Fruit fly (Drosophila melanogaster) whole organism, embryonic: Measurements from ENCODE around the gene CG42399.
A peak's percentile ranks its signal among the peaks of the same experiment; 100 is the strongest.

Source experiments
- Aef1 ChIP-seq: fragments of 200-800 bp; sonication (Bioruptor generic); IDR thresholded peaks from 3 replicates; pipeline ENCODE4 v1.3.6; 2022; ENCODE audit warnings: missing biosample characterization, missing genetic modification characterization
- B-H1 ChIP-seq: fragments of 200-800 bp; sonication (Bioruptor generic); IDR thresholded peaks from 3 replicates; pipeline ENCODE4 v1.3.6; 2022; ENCODE audit warnings: missing biosample characterization, missing genetic modification characterization
- Bgb ChIP-seq: fragments of 200-800 bp; sonication (Bioruptor generic); IDR thresholded peaks from 2 replicates; pipeline ENCODE4 v1.3.6; 2022; ENCODE audit warnings: missing biosample characterization, missing genetic modification characterization; ENCODE audit not compliant: partially characterized antibody
- Blimp-1 ChIP-seq: fragments of 200-800 bp; sonication (Bioruptor generic); optimal IDR thresholded peaks from 3 replicates; lab custom pipeline; 2018; ENCODE audit warnings: missing biosample characterization, missing genetic modification characterization, mild to moderate bottlenecking, moderate library complexity, missing genetic modification reagents
- CG15073 ChIP-seq: fragments of 200-800 bp; sonication (Bioruptor generic); optimal IDR thresholded peaks from 2 replicates; lab custom pipeline; 2016; ENCODE audit warnings: missing biosample characterization, missing genetic modification characterization
- CG16779 ChIP-seq: fragments of 200-800 bp; sonication (Bioruptor generic); IDR thresholded peaks from 2 replicates; pipeline ENCODE4 v1.3.6; 2022; ENCODE audit warnings: missing biosample characterization, missing genetic modification characterization
- CG17568 ChIP-seq: fragments of 200-800 bp; sonication (Bioruptor generic); optimal IDR thresholded peaks from 2 replicates; lab custom pipeline; 2018; ENCODE audit warnings: missing biosample characterization, mild to moderate bottlenecking, missing genetic modification characterization, moderate library complexity
- CG17612 ChIP-seq: fragments of 200-800 bp; sonication (Bioruptor generic); IDR thresholded peaks from 2 replicates; pipeline ENCODE4 v1.3.6; 2022; ENCODE audit warnings: missing biosample characterization, missing genetic modification characterization
- CG18619 ChIP-seq: fragments of 200-800 bp; sonication (Bioruptor generic); optimal IDR thresholded peaks from 3 replicates; lab custom pipeline; 2017; ENCODE audit warnings: missing biosample characterization, mild to moderate bottlenecking, missing genetic modification characterization
- CG2116 ChIP-seq: fragments of 200-800 bp; sonication (Bioruptor generic); optimal IDR thresholded peaks from 3 replicates; lab custom pipeline; 2018; ENCODE audit warnings: missing biosample characterization, mild to moderate bottlenecking, missing genetic modification characterization
- CG2199 ChIP-seq: fragments of 200-800 bp; sonication (Bioruptor generic); IDR thresholded peaks from 3 replicates; pipeline ENCODE4 v1.3.6; 2022; ENCODE audit warnings: missing biosample characterization, missing genetic modification characterization
- CG2678 ChIP-seq: fragments of 200-800 bp; sonication (Bioruptor generic); optimal IDR thresholded peaks from 3 replicates; lab custom pipeline; 2019; ENCODE audit warnings: missing biosample characterization, mild to moderate bottlenecking, missing genetic modification characterization, moderate library complexity
- CG30403 ChIP-seq: fragments of 200-800 bp; sonication (Bioruptor generic); optimal IDR thresholded peaks from 3 replicates; lab custom pipeline; 2016; ENCODE audit warnings: missing biosample characterization, missing genetic modification characterization
- CG34224 ChIP-seq: fragments of 200-800 bp; sonication (Bioruptor generic); IDR thresholded peaks from 3 replicates; pipeline ENCODE4 v1.3.6; 2022; ENCODE audit warnings: missing biosample characterization, missing genetic modification characterization; ENCODE audit not compliant: partially characterized antibody
- CG6683 ChIP-seq: fragments of 200-800 bp; sonication (Bioruptor generic); optimal IDR thresholded peaks from 2 replicates; lab custom pipeline; 2017; ENCODE audit warnings: missing biosample characterization, mild to moderate bottlenecking, missing genetic modification characterization, missing genetic modification reagents
- CG7839 ChIP-seq: fragments of 200-800 bp; sonication (Bioruptor generic); optimal IDR thresholded peaks from 3 replicates; lab custom pipeline; 2018; ENCODE audit warnings: missing biosample characterization, mild to moderate bottlenecking, missing genetic modification characterization, moderate library complexity
- CG7928 ChIP-seq: fragments of 200-800 bp; sonication (Bioruptor generic); optimal IDR thresholded peaks from 2 replicates; lab custom pipeline; 2017; ENCODE audit warnings: missing biosample characterization, mild to moderate bottlenecking, missing genetic modification characterization
- CG8924 ChIP-seq: fragments of 200-800 bp; optimal IDR thresholded peaks from 3 replicates; lab custom pipeline; 2019; ENCODE audit warnings: missing biosample characterization, mild to moderate bottlenecking, missing genetic modification characterization, moderate library complexity
- Chrac-16 ChIP-seq: fragments of 200-800 bp; sonication (Bioruptor generic); optimal IDR thresholded peaks from 3 replicates; lab custom pipeline; 2016; ENCODE audit warnings: missing biosample characterization, missing genetic modification characterization
- D19B ChIP-seq: fragments of 200-800 bp; sonication (Bioruptor generic); optimal IDR thresholded peaks from 2 replicates; lab custom pipeline; 2017; ENCODE audit warnings: missing biosample characterization, mild to moderate bottlenecking, missing genetic modification characterization
- Eip74EF ChIP-seq, 2 experiments: fragments of 200-800 bp in 1 of 2; fragments of >200 bp in 1 of 2; sonication (Bioruptor generic) in 1 of 2; optimal IDR thresholded peaks; 2 replicates each; lab custom pipeline; 2017 to 2019; ENCODE audit warnings: missing biosample characterization in 2 of 2, missing genetic modification characterization in 2 of 2, mild to moderate bottlenecking in 1 of 2, moderate library complexity in 1 of 2
- Lim3 ChIP-seq: fragments of 200-800 bp; sonication (Bioruptor generic); IDR thresholded peaks from 2 replicates; pipeline ENCODE4 v1.3.6; 2022; ENCODE audit warnings: missing biosample characterization, missing genetic modification characterization
- MTF-1 ChIP-seq: fragments of 200-800 bp; sonication (Bioruptor generic); optimal IDR thresholded peaks from 2 replicates; lab custom pipeline; 2018; ENCODE audit warnings: missing biosample characterization, mild to moderate bottlenecking, missing genetic modification characterization, borderline replicate concordance
- Mad ChIP-seq: fragments of 200-800 bp; sonication (Bioruptor generic); optimal IDR thresholded peaks from 2 replicates; lab custom pipeline; 2016; ENCODE audit warnings: missing biosample characterization, missing genetic modification characterization
- Max ChIP-seq: fragments of 200-800 bp; sonication (Bioruptor generic); optimal IDR thresholded peaks from 2 replicates; lab custom pipeline; 2016; ENCODE audit warnings: missing biosample characterization, mild to moderate bottlenecking, missing genetic modification characterization
- Nf-YB ChIP-seq: fragments of 200-800 bp; sonication (Bioruptor generic); optimal IDR thresholded peaks from 3 replicates; lab custom pipeline; 2019; ENCODE audit warnings: missing biosample characterization, mild to moderate bottlenecking, missing genetic modification characterization, moderate library complexity
- Oaz ChIP-seq: fragments of 200-800 bp; sonication (Bioruptor generic); IDR thresholded peaks from 2 replicates; pipeline ENCODE4 v1.3.6; 2022; ENCODE audit warnings: missing biosample characterization, missing genetic modification characterization
- Six4 ChIP-seq: fragments of 200-800 bp; sonication (Bioruptor generic); optimal IDR thresholded peaks from 2 replicates; lab custom pipeline; 2016; ENCODE audit warnings: missing biosample characterization, missing genetic modification characterization
- Stat92E ChIP-seq, 3 experiments: fragments of >200 bp in 2 of 3; fragments of 200-800 bp in 1 of 3; sonication (Bioruptor generic) in 1 of 3; optimal IDR thresholded peaks; 2 replicates each; lab custom pipeline; 2017 to 2019; ENCODE audit warnings: missing biosample characterization in 3 of 3, missing genetic modification characterization in 3 of 3, mild to moderate bottlenecking in 1 of 3, moderate library complexity in 1 of 3
- Tbp ChIP-seq: fragments of >200 bp; optimal IDR thresholded peaks from 2 replicates; lab custom pipeline; 2018; ENCODE audit warnings: missing biosample characterization, missing genetic modification characterization
- YL-1 ChIP-seq: fragments of 200-800 bp; sonication (Bioruptor generic); optimal IDR thresholded peaks from 3 replicates; lab custom pipeline; 2017; ENCODE audit warnings: missing biosample characterization, mild to moderate bottlenecking, missing genetic modification characterization
- crp ChIP-seq, 2 experiments: fragments of 200-800 bp; sonication (Bioruptor generic); optimal IDR thresholded peaks; 2 replicates in 1 of 2; 3 replicates in 1 of 2; lab custom pipeline; 2017; ENCODE audit warnings: missing biosample characterization in 2 of 2, missing genetic modification characterization in 2 of 2, mild to moderate bottlenecking in 1 of 2, moderate library complexity in 1 of 2
- dan ChIP-seq: fragments of 200-800 bp; sonication (Bioruptor generic); IDR thresholded peaks from 2 replicates; pipeline ENCODE4 v1.3.6; 2022; ENCODE audit warnings: missing biosample characterization, missing genetic modification characterization
- dysf ChIP-seq: fragments of 200-800 bp; sonication (Bioruptor generic); IDR thresholded peaks from 3 replicates; pipeline ENCODE4 v1.3.6; 2022; ENCODE audit warnings: missing biosample characterization, missing genetic modification characterization
- lab ChIP-seq: fragments of 200-800 bp; sonication (Bioruptor generic); optimal IDR thresholded peaks from 3 replicates; lab custom pipeline; 2017; ENCODE audit warnings: missing biosample characterization, missing genetic modification characterization, mild to moderate bottlenecking, moderate library complexity, missing genetic modification reagents
- lbe ChIP-seq: fragments of 200-800 bp; sonication (Bioruptor generic); optimal IDR thresholded peaks from 2 replicates; lab custom pipeline; 2016; ENCODE audit warnings: missing biosample characterization, mild to moderate bottlenecking, missing genetic modification characterization
- sens ChIP-seq: fragments of 200-800 bp; sonication (Bioruptor generic); peaks from one replicate; lab custom pipeline; 2016; ENCODE audit warnings: missing biosample characterization, missing genetic modification characterization
- seq ChIP-seq: fragments of 200-800 bp; sonication (Bioruptor generic); IDR thresholded peaks from 2 replicates; pipeline ENCODE4 v1.3.6; 2022; ENCODE audit warnings: missing biosample characterization, missing genetic modification characterization
- sr ChIP-seq: fragments of 200-800 bp; sonication (Bioruptor generic); IDR thresholded peaks from 3 replicates; pipeline ENCODE4 v1.3.6; 2022; ENCODE audit warnings: missing biosample characterization, missing genetic modification characterization
- sug ChIP-seq: fragments of 200-800 bp; optimal IDR thresholded peaks from 2 replicates; lab custom pipeline; 2019; ENCODE audit warnings: missing biosample characterization, mild to moderate bottlenecking, missing genetic modification characterization, moderate library complexity
- tgo ChIP-seq: fragments of 200-800 bp; sonication (Bioruptor generic); IDR thresholded peaks from 3 replicates; pipeline ENCODE4 v1.3.6; 2022; ENCODE audit warnings: missing biosample characterization, missing genetic modification characterization
- toy ChIP-seq: fragments of 200-800 bp; sonication (Bioruptor generic); IDR thresholded peaks from 2 replicates; pipeline ENCODE4 v1.3.6; 2022; ENCODE audit warnings: missing biosample characterization, missing genetic modification characterization
- ttk ChIP-seq: fragments of 200-800 bp; sonication (Bioruptor generic); IDR thresholded peaks from 2 replicates; pipeline ENCODE4 v2.1.2; 2022; ENCODE audit warnings: missing biosample characterization, missing genetic modification characterization
- tx ChIP-seq: fragments of 200-800 bp; sonication (Bioruptor generic); optimal IDR thresholded peaks from 2 replicates; lab custom pipeline; 2016; ENCODE audit warnings: missing biosample characterization, missing genetic modification characterization
- wek ChIP-seq: fragments of 200-800 bp; sonication (Bioruptor generic); optimal IDR thresholded peaks from 3 replicates; lab custom pipeline; 2018; ENCODE audit warnings: missing biosample characterization, mild to moderate bottlenecking, missing genetic modification characterization, moderate library complexity
- z ChIP-seq: fragments of 200-800 bp; sonication (Bioruptor generic); IDR thresholded peaks from 3 replicates; pipeline ENCODE4 v1.3.6; 2022; ENCODE audit warnings: missing biosample characterization, missing genetic modification characterization
- zfh1 ChIP-seq: fragments of 200-800 bp; sonication (Bioruptor generic); IDR thresholded peaks from 3 replicates; pipeline ENCODE4 v1.3.6; 2022; ENCODE audit warnings: missing biosample characterization, missing genetic modification characterization
- zfh2 ChIP-seq: fragments of 200-800 bp; sonication (Bioruptor generic); optimal IDR thresholded peaks from 2 replicates; lab custom pipeline; 2016; ENCODE audit warnings: missing biosample characterization, missing genetic modification characterization

Gene CG42399

dm6 chr2L:175727-176126 is 22.6 kb upstream of the CG42399 start:
- TF ChIP-seq CG15073 (no peak), sens (GFP tag; lab: Kevin White, UChicago) (peak; percentile 40), CG2199 (0 out of 3 replicates have a peak, but pooled peaks have one; percentile 48), Eip74EF (GFP tag; optimal IDR thresholded peaks at IDR 0.05; lab: Kevin White, UChicago) (peak in 1 of 2 experiments; percentile 90), Oaz (no peak), MTF-1 (no peak)
- TF ChIP-seq, all 482 proteins: peak for 3

dm6 chr2L:171499-172250 is 18.6 kb upstream of the CG42399 start:
- peak; percentile 91; the same call in 2 of the 3 replicates for TF ChIP-seq CG2199
- no peak for TF ChIP-seq wek
- no peak for TF ChIP-seq CG2116 (GFP tag; lab: Kevin White, UChicago)
- no peak for TF ChIP-seq ttk (GFP tag; lab: Robert Waterston, UW)
- peak; percentile 46 for TF ChIP-seq lab (GFP tag; lab: Kevin White, UChicago)
- no peak for TF ChIP-seq Six4 (GFP tag; lab: Kevin White, UChicago)
- TF ChIP-seq dan = no peak
- no peak for TF ChIP-seq Bgb (GFP tag; lab: Robert Waterston, UW)
- TF ChIP-seq CG2678 (tag; lab: Kevin White, UChicago) = peak; percentile 40
- TF ChIP-seq CG18619 (GFP tag; lab: Kevin White, UChicago) = no peak
- peak; percentile 13 for TF ChIP-seq CG17568 (GFP tag; lab: Kevin White, UChicago)
- no peak for TF ChIP-seq Aef1 (GFP tag; lab: Robert Waterston, UW)
- TF ChIP-seq zfh2 (GFP tag; lab: Kevin White, UChicago) = no peak
- TF ChIP-seq D19B = peak; percentile 55
- TF ChIP-seq lbe (GFP tag; lab: Kevin White, UChicago) = peak; percentile 60
- peak; percentile 18 for TF ChIP-seq CG8924 (tag; lab: Kevin White, UChicago)
- no peak for TF ChIP-seq YL-1
- no peak for TF ChIP-seq toy (GFP tag; lab: Robert Waterston, UW)
- no peak for TF ChIP-seq CG7839
- TF ChIP-seq Tbp (GFP tag; lab: Kevin White, UChicago) = no peak
- no peak for TF ChIP-seq CG6683 (GFP tag; lab: Kevin White, UChicago)
- no peak for TF ChIP-seq Stat92E (GFP tag; optimal IDR thresholded peaks at IDR 0.05; lab: Kevin White, UChicago)
- TF ChIP-seq crp (GFP tag; optimal IDR thresholded peaks at IDR 0.05; lab: Kevin White, UChicago) = no peak
- TF ChIP-seq Nf-YB = no peak
- TF ChIP-seq sug (tag; lab: Kevin White, UChicago) = peak; percentile 18
- TF ChIP-seq dysf (GFP tag; lab: Robert Waterston, UW) = no peak; the same call in 2 of the 3 replicates
- TF ChIP-seq B-H1 = no peak
- TF ChIP-seq tx (GFP tag; lab: Kevin White, UChicago) = no peak
- no peak for TF ChIP-seq Blimp-1 (GFP tag; lab: Kevin White, UChicago)
- TF ChIP-seq CG34224 (GFP tag; lab: Robert Waterston, UW) = peak; percentile 30; the same call in 1 of the 3 replicates
- TF ChIP-seq Max (GFP tag; lab: Kevin White, UChicago) = no peak
- TF ChIP-seq zfh1 (GFP tag; lab: Robert Waterston, UW) = no peak
- no peak for TF ChIP-seq Chrac-16 (GFP tag; lab: Kevin White, UChicago)
- TF ChIP-seq z = no peak
- no peak for TF ChIP-seq tgo (GFP tag; lab: Robert Waterston, UW)
- TF ChIP-seq sr (GFP tag; lab: Robert Waterston, UW) = no peak
- TF ChIP-seq CG30403 = no peak
- TF ChIP-seq Mad (GFP tag; lab: Kevin White, UChicago) = no peak
- TF ChIP-seq seq (GFP tag; lab: Robert Waterston, UW) = no peak
- TF ChIP-seq CG7928 (GFP tag; lab: Kevin White, UChicago) = no peak
- 0 out of 2 replicates have a peak, but pooled peaks have one; percentile 47 for TF ChIP-seq CG16779 (GFP tag; lab: Robert Waterston, UW)
- TF ChIP-seq Lim3 (GFP tag; lab: Robert Waterston, UW) = no peak
- no peak for TF ChIP-seq CG17612 (GFP tag; lab: Robert Waterston, UW)
